Worm (Caenorhabditis elegans) whole organism, L4 larva: ENCODE data around the gene gst-41.
"Not testable (repeated sequence)": the region's sequence is repeated elsewhere in the genome, so short reads cannot be mapped to it uniquely, and the experiment has no call there.

ENCODE experiments used
- F10B5.3 ChIP-seq: sonication (generic microtip); optimal IDR thresholded peaks from 2 replicates; lab custom pipeline; 2016; ENCODE audit warnings: mild to moderate bottlenecking, missing genetic modification characterization, missing compliant biosample characterization
- F26F4.8 ChIP-seq: fragments of 200-800 bp; sonication (Bioruptor generic); conservative IDR thresholded peaks from 2 replicates; pipeline ENCODE4 v1.3.6; 2022; ENCODE audit warnings: missing genetic modification characterization, missing compliant biosample characterization
- F37D6.2 ChIP-seq: sonication (generic microtip); optimal IDR thresholded peaks from 2 replicates; lab custom pipeline; 2016; ENCODE audit warnings: mild to moderate bottlenecking, missing genetic modification characterization, missing compliant biosample characterization
- F49E8.2 ChIP-seq: sonication (generic microtip); optimal IDR thresholded peaks from 2 replicates; lab custom pipeline; 2016; ENCODE audit warnings: missing compliant biosample characterization, mild to moderate bottlenecking, missing genetic modification characterization, borderline replicate concordance
- aly-2 ChIP-seq: sonication (generic microtip); optimal IDR thresholded peaks from 2 replicates; lab custom pipeline; 2018; ENCODE audit warnings: missing biosample characterization, missing genetic modification characterization
- arid-1 ChIP-seq: fragments of 200-800 bp; sonication (Bioruptor generic); conservative IDR thresholded peaks from 2 replicates; pipeline ENCODE4 v1.3.6; 2022; ENCODE audit warnings: missing genetic modification reagents, missing genetic modification characterization, missing compliant biosample characterization
- ceh-62 ChIP-seq: sonication (generic microtip); optimal IDR thresholded peaks from 2 replicates; lab custom pipeline; 2017; ENCODE audit warnings: missing biosample characterization, missing genetic modification characterization
- ceh-82 ChIP-seq: sonication (generic microtip); optimal IDR thresholded peaks from 2 replicates; lab custom pipeline; 2017; ENCODE audit warnings: missing biosample characterization, missing genetic modification characterization
- ces-1 ChIP-seq: fragments of 150-350 bp; sonication (generic microtip); optimal IDR thresholded peaks from 4 replicates; lab custom pipeline; 2014; ENCODE audit warnings: missing biosample characterization, missing genetic modification reagents, missing genetic modification characterization
- cey-2 ChIP-seq: sonication (generic microtip); optimal IDR thresholded peaks from 3 replicates; lab custom pipeline; 2017; ENCODE audit warnings: missing genetic modification characterization, mild to moderate bottlenecking, missing compliant biosample characterization, antibody characterized with exemption, borderline replicate concordance; ENCODE audit not compliant: insufficient read depth
- dpl-1 ChIP-seq: fragments of 150-350 bp; optimal IDR thresholded peaks from 2 replicates; lab custom pipeline; 2014; ENCODE audit warnings: missing biosample characterization, missing genetic modification reagents, missing genetic modification characterization
- egl-27 ChIP-seq: sonication (generic microtip); optimal IDR thresholded peaks from 3 replicates; lab custom pipeline; 2017; ENCODE audit warnings: missing biosample characterization, missing genetic modification reagents, missing genetic modification characterization
- egl-43 ChIP-seq: fragments of 200-800 bp; sonication (Bioruptor generic); IDR thresholded peaks from 2 replicates; pipeline ENCODE4 v1.3.6; 2022; ENCODE audit warnings: missing genetic modification reagents, missing genetic modification characterization, missing compliant biosample characterization
- hlh-11 ChIP-seq: fragments of 200-800 bp; sonication (Bioruptor generic); optimal IDR thresholded peaks from 2 replicates; lab custom pipeline; 2018; ENCODE audit warnings: mild to moderate bottlenecking, missing genetic modification characterization, missing compliant biosample characterization
- hlh-30 ChIP-seq: sonication (generic microtip); optimal IDR thresholded peaks from 2 replicates; lab custom pipeline; 2017; ENCODE audit warnings: antibody characterized with exemption, mild to moderate bottlenecking, missing genetic modification characterization, missing compliant biosample characterization; ENCODE audit not compliant: insufficient read depth
- lin-15B ChIP-seq: fragments of 150-350 bp; sonication (generic microtip); optimal IDR thresholded peaks from 3 replicates; lab custom pipeline; 2014; ENCODE audit warnings: missing biosample characterization, missing genetic modification characterization
- lin-29 ChIP-seq: fragments of 200-800 bp; sonication (Bioruptor generic); IDR thresholded peaks from 2 replicates; pipeline ENCODE4 v1.3.6; 2022; ENCODE audit warnings: missing genetic modification reagents, missing genetic modification characterization, missing compliant biosample characterization
- lin-38 ChIP-seq: fragments of 200-800 bp; sonication (Bioruptor generic); IDR thresholded peaks from 2 replicates; pipeline ENCODE4 v1.3.6; 2022; ENCODE audit warnings: missing genetic modification reagents, missing genetic modification characterization, missing compliant biosample characterization
- lir-3 ChIP-seq: sonication (generic microtip); optimal IDR thresholded peaks from 2 replicates; lab custom pipeline; 2016; ENCODE audit warnings: mild to moderate bottlenecking, missing genetic modification characterization, missing compliant biosample characterization
- madf-5 ChIP-seq, 2 experiments: fragments of 200-800 bp; sonication (Bioruptor generic); IDR thresholded peaks; 2 replicates each; pipeline ENCODE4 v1.3.6; 2022; ENCODE audit warnings: missing compliant biosample characterization in 2 of 2, missing genetic modification characterization in 2 of 2
- mdl-1 ChIP-seq, 2 experiments: fragments of 150-350 bp in 1 of 2; sonication (generic microtip) in 1 of 2; optimal IDR thresholded peaks; 2 replicates each; lab custom pipeline; 2014 to 2017; ENCODE audit warnings: missing biosample characterization in 2 of 2, missing genetic modification characterization in 2 of 2
- mxl-3 ChIP-seq: fragments of 200-800 bp; sonication (Bioruptor generic); optimal IDR thresholded peaks from 2 replicates; lab custom pipeline; 2018; ENCODE audit warnings: mild to moderate bottlenecking, missing genetic modification characterization, missing compliant biosample characterization
- nhr-10 ChIP-seq: fragments of 150-350 bp; optimal IDR thresholded peaks from 2 replicates; lab custom pipeline; 2014; ENCODE audit warnings: missing biosample characterization, missing genetic modification characterization
- nhr-11 ChIP-seq: fragments of 150-350 bp; optimal IDR thresholded peaks from 2 replicates; lab custom pipeline; 2014; ENCODE audit warnings: missing biosample characterization, missing genetic modification characterization
- nhr-28 ChIP-seq: fragments of 150-350 bp; optimal IDR thresholded peaks from 2 replicates; lab custom pipeline; 2014; ENCODE audit warnings: missing biosample characterization, missing genetic modification characterization
- nhr-76 ChIP-seq: fragments of 150-350 bp; optimal IDR thresholded peaks from 2 replicates; lab custom pipeline; 2014; ENCODE audit warnings: missing biosample characterization, missing genetic modification characterization
- nhr-77 ChIP-seq: fragments of 150-350 bp; optimal IDR thresholded peaks from 2 replicates; lab custom pipeline; 2014; ENCODE audit warnings: missing biosample characterization, missing genetic modification characterization
- pha-4 ChIP-seq, 2 experiments: fragments of 150-350 bp in 1 of 2; fragments of 200-800 bp in 1 of 2; sonication (Bioruptor generic) in 1 of 2; IDR thresholded peaks in 1 of 2; optimal IDR thresholded peaks in 1 of 2; 2 replicates each; pipeline versions ENCODE4 v1.3.6 to Lab custom; 2014 to 2022; ENCODE audit warnings: missing genetic modification characterization in 2 of 2, missing genetic modification reagents in 2 of 2, missing biosample characterization in 1 of 2, missing compliant biosample characterization in 1 of 2
- saeg-2 ChIP-seq: fragments of 200-800 bp; sonication (Bioruptor generic); IDR thresholded peaks from 2 replicates; pipeline ENCODE4 v1.3.6; 2022; ENCODE audit warnings: missing genetic modification reagents, missing genetic modification characterization, missing compliant biosample characterization
- sdz-12 ChIP-seq: fragments of 200-800 bp; sonication (Bioruptor generic); optimal IDR thresholded peaks from 2 replicates; lab custom pipeline; 2018; ENCODE audit warnings: mild to moderate bottlenecking, missing genetic modification characterization, missing compliant biosample characterization
- tag-97 ChIP-seq: fragments of 200-800 bp; sonication (Bioruptor generic); IDR thresholded peaks from 2 replicates; pipeline ENCODE4 v1.3.6; 2022; ENCODE audit warnings: missing genetic modification characterization, missing compliant biosample characterization
- unc-39 ChIP-seq: sonication (generic microtip); optimal IDR thresholded peaks from 2 replicates; lab custom pipeline; 2017; ENCODE audit warnings: missing biosample characterization, missing genetic modification characterization
- unc-62 ChIP-seq, 3 experiments: fragments of 150-350 bp in 1 of 3; sonication (generic microtip); optimal IDR thresholded peaks in 2 of 3; peaks in 1 of 3; 1 replicate in 1 of 3; 2 replicates in 2 of 3; lab custom pipeline; 2014 to 2017; ENCODE audit warnings: missing biosample characterization in 3 of 3, missing genetic modification characterization in 3 of 3, missing genetic modification reagents in 3 of 3, missing genotype in 1 of 3
- vab-7 ChIP-seq: fragments of 200-800 bp; sonication (Bioruptor generic); IDR thresholded peaks from 2 replicates; pipeline ENCODE4 v1.3.6; 2022; ENCODE audit warnings: missing genetic modification reagents, missing genetic modification characterization, missing compliant biosample characterization
- zfp-2 ChIP-seq: sonication (generic microtip); optimal IDR thresholded peaks from 2 replicates; lab custom pipeline; 2016; ENCODE audit warnings: mild to moderate bottlenecking, missing genetic modification characterization, missing compliant biosample characterization
- zip-11 ChIP-seq: fragments of 200-800 bp; sonication (Bioruptor generic); IDR thresholded peaks from 2 replicates; pipeline ENCODE4 v1.3.6; 2022; ENCODE audit warnings: missing genetic modification characterization, missing compliant biosample characterization
- zip-2 ChIP-seq: fragments of 150-350 bp; optimal IDR thresholded peaks from 2 replicates; lab custom pipeline; 2014; ENCODE audit warnings: missing biosample characterization, missing genetic modification characterization
- ztf-11 ChIP-seq: fragments of 150-350 bp; optimal IDR thresholded peaks from 2 replicates; lab custom pipeline; 2014; ENCODE audit warnings: missing biosample characterization, missing genetic modification characterization

The gst-41 gene

DNA sequence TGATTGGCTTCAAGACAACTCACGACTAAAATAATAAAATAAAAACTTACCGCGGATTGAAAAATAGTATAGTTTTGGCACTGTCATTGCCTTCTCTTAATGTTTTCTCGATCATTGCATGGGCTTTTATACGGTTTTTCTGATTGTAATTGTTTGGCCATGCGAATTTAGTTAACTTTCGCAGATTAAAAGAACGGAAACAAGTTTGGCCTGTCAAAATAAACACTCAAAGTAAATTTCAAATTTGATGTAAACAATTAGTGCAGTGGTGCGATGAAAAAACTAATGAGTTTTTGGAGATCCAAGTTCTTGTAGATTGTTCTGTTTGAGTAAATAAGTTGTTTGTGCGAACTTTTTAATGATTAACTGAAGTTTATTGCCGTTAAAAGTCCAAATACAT lies at the start of gene gst-41:
gst-41 (minus strand) TSS at position 101 of the 400 bp plus-strand sequence.
- TF ChIP-seq ces-1 (GFP tag; lab: Kevin White, UChicago) = no peak
- TF ChIP-seq F26F4.8 (GFP tag; lab: Robert Waterston, UW) = no peak
- TF ChIP-seq hlh-30 (tag; lab: Kevin White, UChicago) = no peak
- TF ChIP-seq ceh-82 (tag; lab: Kevin White, UChicago) = no peak
- no peak for TF ChIP-seq sdz-12 (GFP tag; lab: Kevin White, UChicago)
- TF ChIP-seq cey-2 (tag; lab: Kevin White, UChicago) = no peak
- TF ChIP-seq lin-15B (tag; lab: Kevin White, UChicago) = no peak
- no peak for TF ChIP-seq lir-3 (tag; lab: Kevin White, UChicago)
- no peak for TF ChIP-seq F49E8.2 (tag; lab: Kevin White, UChicago)
- no peak for TF ChIP-seq saeg-2 (GFP tag; lab: Robert Waterston, UW)
- no peak for TF ChIP-seq nhr-11 (tag; lab: Kevin White, UChicago)
- no peak for TF ChIP-seq nhr-77 (tag; lab: Kevin White, UChicago)
- TF ChIP-seq zip-2 (tag; lab: Kevin White, UChicago) = no peak
- no peak for TF ChIP-seq F37D6.2 (tag; lab: Kevin White, UChicago)
- no peak for TF ChIP-seq hlh-11

DNA sequence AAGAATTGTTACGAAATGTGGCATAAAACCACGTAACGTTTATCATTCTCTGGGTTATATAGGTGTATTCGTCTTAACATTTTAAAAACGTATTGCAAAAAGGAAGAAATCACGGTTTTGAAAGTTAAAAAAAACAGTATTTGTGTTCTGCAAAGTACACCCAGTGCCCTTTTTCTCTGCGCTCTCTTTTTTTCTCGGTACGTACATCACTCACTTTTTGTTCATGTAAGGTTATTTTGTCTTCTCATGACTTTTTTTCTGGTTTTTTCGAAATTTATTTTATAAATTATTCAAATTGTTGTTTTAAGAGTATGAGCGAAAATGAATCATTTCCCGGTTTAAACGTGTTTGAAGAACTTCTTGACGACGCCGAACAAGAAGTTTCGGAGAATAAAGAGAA lies 47.9 kb upstream of the gst-41 start, which contains the start of gene F25E5.5:
F25E5.5 (plus strand) TSS at position 301 of the 400 bp plus-strand sequence.
- TF ChIP-seq mdl-1 (tag; optimal IDR thresholded peaks at IDR 0.05; lab: Kevin White, UChicago) (no peak), nhr-28 (tag; lab: Kevin White, UChicago) (peak; percentile 44), hlh-30 (tag; lab: Kevin White, UChicago) (peak; percentile 14)

DNA sequence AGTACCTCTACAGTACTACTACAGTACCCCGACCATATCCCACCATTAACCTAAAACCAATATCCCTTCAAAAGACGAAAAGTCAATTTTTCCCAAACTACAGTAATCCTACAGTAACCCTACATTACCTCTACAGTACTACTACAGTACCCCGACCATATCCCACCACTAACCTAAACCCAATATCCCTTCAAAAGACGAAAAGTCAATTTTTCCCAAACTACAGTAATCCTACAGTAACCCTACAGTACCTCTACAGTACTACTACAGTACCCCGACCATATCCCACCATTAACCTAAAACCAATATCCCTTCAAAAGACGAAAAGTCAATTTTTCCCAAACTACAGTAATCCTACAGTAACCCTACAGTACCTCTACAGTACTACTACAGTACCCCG lies 45.2 kb upstream of the gst-41 start, which contains the start of gene nhr-141:
nhr-141 (plus strand) TSS at position 331 of the 400 bp plus-strand sequence.
- TF ChIP-seq unc-39 (tag; lab: Kevin White, UChicago); pha-4 (GFP tag; IDR thresholded peaks at IDR 0.05; lab: Robert Waterston, UW); pha-4 (tag; optimal IDR thresholded peaks at IDR 0.05; lab: Kevin White, UChicago); ceh-62 (tag; lab: Kevin White, UChicago): not testable (repeated sequence)

DNA sequence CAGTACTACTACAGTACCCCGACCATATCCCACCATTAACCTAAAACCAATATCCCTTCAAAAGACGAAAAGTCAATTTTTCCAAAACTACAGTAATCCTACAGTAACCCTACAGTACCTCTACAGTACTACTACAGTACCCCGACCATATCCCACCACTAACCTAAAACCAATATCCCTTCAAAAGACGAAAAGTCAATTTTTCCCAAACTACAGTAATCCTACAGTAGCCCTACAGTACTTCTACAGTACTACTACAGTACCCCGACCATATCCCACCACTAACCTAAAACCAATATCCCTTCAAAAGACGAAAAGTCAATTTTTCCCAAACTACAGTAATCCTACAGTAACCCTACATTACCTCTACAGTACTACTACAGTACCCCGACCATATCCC lies 44.4 kb upstream of the gst-41 start:
- TF ChIP-seq tag-97 = 0 out of 2 replicates have a peak, but pooled peaks have one; percentile 36
- 0 out of 4 replicates have a peak, but pooled peaks of 1 of the 2 experiments have one; percentile 17 for TF ChIP-seq madf-5 (GFP tag; IDR thresholded peaks at IDR 0.05; lab: Robert Waterston, UW)
- TF ChIP-seq zip-11 (GFP tag; lab: Robert Waterston, UW) = peak; percentile 62; the same call in 1 of the 2 replicates
- 0 out of 2 replicates have a peak, but pooled peaks have one; percentile 25 for TF ChIP-seq vab-7 (GFP tag; lab: Robert Waterston, UW)
- TF ChIP-seq arid-1 (GFP tag; lab: Robert Waterston, UW) = 0 out of 2 replicates have a peak, but pooled peaks have one; percentile 41
- TF ChIP-seq, all 104 proteins: peak for 5; not testable (repeated sequence) for 99

DNA sequence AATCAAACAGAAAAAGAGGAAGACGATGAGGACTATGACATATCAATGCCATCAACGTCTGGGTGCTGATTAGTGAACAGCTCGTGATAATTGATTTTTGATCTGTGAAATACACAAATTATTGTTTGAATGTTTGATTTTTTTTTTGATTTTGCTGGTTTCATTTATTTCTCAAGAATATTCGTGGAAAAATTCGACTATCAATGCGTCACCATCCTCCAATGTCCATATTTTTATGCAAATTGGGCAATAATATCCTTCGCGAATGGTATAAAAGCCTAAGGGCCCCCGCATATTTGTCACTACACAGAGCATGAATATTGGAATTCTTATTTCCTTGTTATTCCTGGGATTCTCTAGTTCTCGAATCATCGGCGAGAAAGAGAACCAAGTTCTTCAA lies 40.7 kb upstream of the gst-41 start, which contains the start of gene try-13:
try-13 (plus strand) TSS at position 301 of the 400 bp plus-strand sequence.
- TF ChIP-seq mxl-3 (GFP tag; lab: Kevin White, UChicago) (no peak), lin-38 (GFP tag; lab: Robert Waterston, UW) (no peak), zip-11 (GFP tag; lab: Robert Waterston, UW) (no peak), egl-43 (no peak), nhr-76 (tag; lab: Kevin White, UChicago) (no peak), lin-29 (GFP tag; lab: Robert Waterston, UW) (no peak), nhr-10 (no peak), egl-27 (no peak), F10B5.3 (no peak), unc-62 (GFP tag; optimal IDR thresholded peaks at IDR 0.05 in 1 of 2; lab: Kevin White, UChicago) (no peak), unc-62 (tag; optimal IDR thresholded peaks at IDR 0.05; lab: Kevin White, UChicago) (no peak), dpl-1 (GFP tag; lab: Kevin White, UChicago) (no peak), cey-2 (tag; lab: Kevin White, UChicago) (no peak), zfp-2 (tag; lab: Kevin White, UChicago) (no peak), ztf-11 (tag; lab: Kevin White, UChicago) (no peak), aly-2 (tag; lab: Kevin White, UChicago) (no peak), zip-2 (tag; lab: Kevin White, UChicago) (no peak), unc-39 (tag; lab: Kevin White, UChicago) (no peak)
